Fruit fly (Drosophila melanogaster): ENCODE data around the gene vig.
A peak's percentile ranks its signal among the peaks of the same experiment; 100 is the strongest.

vig gene

dm6 chr2L:15038339-15039308 is 31.5 kb downstream of the vig start, which contains the start of gene CIAPIN1 (continued):
- no peak for TF ChIP-seq onecut (GFP tag; IDR thresholded peaks at IDR 0.05)
- peak; percentile 50 for TF ChIP-seq amos (GFP tag; IDR thresholded peaks at IDR 0.05; ENCODE audit: partially characterized antibody)
- TF ChIP-seq Opbp (GFP tag; IDR thresholded peaks at IDR 0.05; ENCODE audit: partially characterized antibody) = peak; percentile 54; the same call in 2 of the 3 replicates
- TF ChIP-seq CG7963 (GFP tag; IDR thresholded peaks at IDR 0.05; ENCODE audit: partially characterized antibody) = peak; percentile 40; the same call in 1 of the 3 replicates
- no peak for TF ChIP-seq CrebB (tag; optimal IDR thresholded peaks at IDR 0.05)
- peak; percentile 28 for TF ChIP-seq stwl (tag; optimal IDR thresholded peaks at IDR 0.05)
- no peak for TF ChIP-seq CG31388 (GFP tag; optimal IDR thresholded peaks at IDR 0.05)
- no peak for TF ChIP-seq hth (optimal IDR thresholded peaks at IDR 0.05)
- no peak for TF ChIP-seq twi (tag; optimal IDR thresholded peaks at IDR 0.05)
- no peak for TF ChIP-seq CG13296 (GFP tag; optimal IDR thresholded peaks at IDR 0.05)
- TF ChIP-seq Ets97D (GFP tag; optimal IDR thresholded peaks at IDR 0.05) = no peak
- no peak for TF ChIP-seq peb (GFP tag; IDR thresholded peaks at IDR 0.05)
- no peak for TF ChIP-seq bsh (GFP tag; optimal IDR thresholded peaks at IDR 0.05)
- TF ChIP-seq CG10959 (GFP tag; IDR thresholded peaks at IDR 0.05) = no peak
- TF ChIP-seq Sin3A (optimal IDR thresholded peaks at IDR 0.05) = no peak
- TF ChIP-seq trem (tag; optimal IDR thresholded peaks at IDR 0.05) = no peak
- TF ChIP-seq tna (GFP tag; IDR thresholded peaks at IDR 0.05; ENCODE audit: partially characterized antibody) = peak; percentile 63
- no peak for TF ChIP-seq Med (GFP tag)
- TF ChIP-seq CG3995 (GFP tag; optimal IDR thresholded peaks at IDR 0.05) = peak; percentile 97
- TF ChIP-seq Sry-δ (GFP tag; optimal IDR thresholded peaks at IDR 0.05) = peak; percentile 70
- peak; percentile 22 for TF ChIP-seq tio (GFP tag; optimal IDR thresholded peaks at IDR 0.05)
- peak; percentile 65 for TF ChIP-seq bbx (GFP tag; IDR thresholded peaks at IDR 0.05; ENCODE audit: partially characterized antibody)
- peak; percentile 20; the same call in 1 of the 3 replicates for TF ChIP-seq Doc3 (GFP tag; IDR thresholded peaks at IDR 0.05; ENCODE audit: partially characterized antibody)
- TF ChIP-seq CG31224 (GFP tag; IDR thresholded peaks at IDR 0.05) = no peak
- no peak for TF ChIP-seq pum (GFP tag; optimal IDR thresholded peaks at IDR 0.05)
- TF ChIP-seq Tbp (GFP tag; optimal IDR thresholded peaks at IDR 0.05) = no peak

dm6 chr2L:15035366-15035765 is 34.8 kb downstream of the vig start, which contains the start of gene yellow-c:
Gene yellow-c, plus strand, starts transcription at chr2L:15035394.
- no peak for TF ChIP-seq Usf (GFP tag; optimal IDR thresholded peaks at IDR 0.05)
- no peak for TF ChIP-seq CG12299 (tag; optimal IDR thresholded peaks at IDR 0.05)
- TF ChIP-seq Jarid2 (GFP tag; optimal IDR thresholded peaks at IDR 0.05) = peak; percentile 55
- 0 out of 3 replicates have a peak, but pooled peaks have one; percentile 54 for TF ChIP-seq Mrtf (GFP tag; IDR thresholded peaks at IDR 0.05)
- TF ChIP-seq chinmo (GFP tag; IDR thresholded peaks at IDR 0.05; ENCODE audit: partially characterized antibody) = peak; percentile 87; the same call in 3 of the 4 replicates
- TF ChIP-seq emc (GFP tag; optimal IDR thresholded peaks at IDR 0.05) = no peak
- no peak; the same call in 1 of the 2 replicates for TF ChIP-seq Bgb (GFP tag; IDR thresholded peaks at IDR 0.05; ENCODE audit: partially characterized antibody)
- TF ChIP-seq wek (GFP tag; optimal IDR thresholded peaks at IDR 0.05) = no peak
- peak; percentile 44; the same call in 1 of the 3 replicates for TF ChIP-seq CG34422 (GFP tag; IDR thresholded peaks at IDR 0.05)
- peak; percentile 72 for TF ChIP-seq ftz-f1 (GFP tag; optimal IDR thresholded peaks at IDR 0.05)
- TF ChIP-seq run (tag; optimal IDR thresholded peaks at IDR 0.05) = no peak
- TF ChIP-seq CG4360 (GFP tag; IDR thresholded peaks at IDR 0.05) = no peak
- TF ChIP-seq ham (GFP tag; IDR thresholded peaks at IDR 0.05) = 0 out of 2 replicates have a peak, but pooled peaks have one; percentile 19
- peak; percentile 15; the same call in 1 of the 2 replicates for TF ChIP-seq CG13287 (GFP tag; IDR thresholded peaks at IDR 0.05; ENCODE audit: partially characterized antibody)
- TF ChIP-seq Dp (GFP tag; optimal IDR thresholded peaks at IDR 0.05) = peak; percentile 16

All from whole organism, embryonic.